Fruit fly (Drosophila melanogaster) whole organism, embryonic: ENCODE results near the gene Sumo.

ENCODE experiments used
- Atf6 ChIP-seq: fragments of 200-800 bp; sonication (Bioruptor generic); IDR thresholded peaks from 2 replicates; pipeline ENCODE4 v1.3.6; 2022; ENCODE audit warnings: missing biosample characterization, missing genetic modification characterization
- CG1024 ChIP-seq: fragments of 200-800 bp; sonication (Bioruptor generic); IDR thresholded peaks from 2 replicates; pipeline ENCODE4 v1.3.6; 2022; ENCODE audit warnings: missing biosample characterization, missing genetic modification characterization
- CG10462 ChIP-seq: fragments of 200-800 bp; sonication (Bioruptor generic); optimal IDR thresholded peaks from 2 replicates; lab custom pipeline; 2016; ENCODE audit warnings: missing biosample characterization, missing genetic modification characterization
- CG11398 ChIP-seq: fragments of 200-800 bp; sonication (Bioruptor generic); optimal IDR thresholded peaks from 2 replicates; lab custom pipeline; 2016; ENCODE audit warnings: missing biosample characterization, missing genetic modification characterization
- CG11456 ChIP-seq: fragments of 200-800 bp; sonication (Bioruptor generic); IDR thresholded peaks from 3 replicates; pipeline ENCODE4 v1.3.6; 2022; ENCODE audit warnings: missing biosample characterization, missing genetic modification characterization
- CG12104 ChIP-seq: fragments of 200-800 bp; sonication (Bioruptor generic); optimal IDR thresholded peaks from 3 replicates; lab custom pipeline; 2016; ENCODE audit warnings: missing biosample characterization, missing genetic modification characterization
- CG12744 ChIP-seq: fragments of 200-800 bp; sonication (Bioruptor generic); optimal IDR thresholded peaks from 2 replicates; lab custom pipeline; 2016; ENCODE audit warnings: missing biosample characterization, missing genetic modification characterization
- CG12769 ChIP-seq: fragments of 200-800 bp; sonication (Bioruptor generic); optimal IDR thresholded peaks from 2 replicates; lab custom pipeline; 2019; ENCODE audit warnings: missing biosample characterization, mild to moderate bottlenecking, missing genetic modification characterization, moderate library complexity
- CG13424 ChIP-seq: fragments of 200-800 bp; sonication (Bioruptor generic); optimal IDR thresholded peaks from 2 replicates; lab custom pipeline; 2019; ENCODE audit warnings: missing biosample characterization, mild to moderate bottlenecking, missing genetic modification characterization, moderate library complexity
- CG16815 ChIP-seq: fragments of 200-800 bp; sonication (Bioruptor generic); optimal IDR thresholded peaks from 3 replicates; lab custom pipeline; 2017; ENCODE audit warnings: missing biosample characterization, mild to moderate bottlenecking, missing genetic modification characterization
- CG17912 ChIP-seq: fragments of 200-800 bp; sonication (Bioruptor generic); optimal IDR thresholded peaks from 2 replicates; lab custom pipeline; 2018; ENCODE audit warnings: missing biosample characterization, mild to moderate bottlenecking, missing genetic modification characterization
- CG1792 ChIP-seq: fragments of 200-800 bp; sonication (Bioruptor generic); optimal IDR thresholded peaks from 2 replicates; lab custom pipeline; 2016; ENCODE audit warnings: missing biosample characterization, missing genetic modification characterization
- CG18599 ChIP-seq: fragments of 200-800 bp; sonication (Bioruptor generic); optimal IDR thresholded peaks from 3 replicates; lab custom pipeline; 2017; ENCODE audit warnings: missing biosample characterization, missing genetic modification characterization, mild to moderate bottlenecking, moderate library complexity, missing genetic modification reagents
- CG2875 ChIP-seq: fragments of 200-800 bp; sonication (Bioruptor generic); optimal IDR thresholded peaks from 2 replicates; lab custom pipeline; 2017; ENCODE audit warnings: missing biosample characterization, mild to moderate bottlenecking, missing genetic modification characterization, missing genetic modification reagents
- CG33557 ChIP-seq: fragments of 200-800 bp; sonication (Bioruptor generic); optimal IDR thresholded peaks from 2 replicates; lab custom pipeline; 2019; ENCODE audit warnings: missing biosample characterization, mild to moderate bottlenecking, missing genetic modification characterization, moderate library complexity
- CG3995 ChIP-seq: fragments of 200-800 bp; sonication (Bioruptor generic); optimal IDR thresholded peaks from 3 replicates; lab custom pipeline; 2016; ENCODE audit warnings: missing biosample characterization, missing genetic modification characterization
- CG5953 ChIP-seq: fragments of 200-800 bp; sonication (Bioruptor generic); IDR thresholded peaks from 2 replicates; pipeline ENCODE4 v1.3.6; 2022; ENCODE audit warnings: missing biosample characterization, missing genetic modification characterization
- CG8290 ChIP-seq, 3 experiments: fragments of 200-800 bp; sonication (Bioruptor generic); optimal IDR thresholded peaks; 2 replicates each; lab custom pipeline; 2016 to 2019; ENCODE audit warnings: missing biosample characterization in 3 of 3, missing genetic modification characterization in 3 of 3, mild to moderate bottlenecking in 2 of 3, moderate library complexity in 1 of 3
- CG8359 ChIP-seq: fragments of 200-800 bp; sonication (Bioruptor generic); optimal IDR thresholded peaks from 2 replicates; lab custom pipeline; 2017; ENCODE audit warnings: missing biosample characterization, mild to moderate bottlenecking, missing genetic modification characterization, borderline replicate concordance
- CG9437 ChIP-seq: fragments of 200-800 bp; sonication (Bioruptor generic); optimal IDR thresholded peaks from 2 replicates; lab custom pipeline; 2018; ENCODE audit warnings: missing biosample characterization, mild to moderate bottlenecking, missing genetic modification characterization
- CG9609 ChIP-seq: fragments of 200-800 bp; sonication (Bioruptor generic); optimal IDR thresholded peaks from 3 replicates; lab custom pipeline; 2016; ENCODE audit warnings: missing biosample characterization, missing genetic modification characterization
- CG9727 ChIP-seq: fragments of 200-800 bp; sonication (Bioruptor generic); optimal IDR thresholded peaks from 3 replicates; lab custom pipeline; 2017; ENCODE audit warnings: missing biosample characterization, mild to moderate bottlenecking, missing genetic modification characterization
- CG9932 ChIP-seq: fragments of 200-800 bp; sonication (Bioruptor generic); IDR thresholded peaks from 2 replicates; pipeline ENCODE4 v1.3.6; 2022; ENCODE audit warnings: missing biosample characterization, missing genetic modification characterization
- CkIIα-i1 ChIP-seq: fragments of 200-800 bp; sonication (Bioruptor generic); IDR thresholded peaks from 2 replicates; pipeline ENCODE4 v1.3.6; 2022; ENCODE audit warnings: missing biosample characterization, missing genetic modification characterization
- Doc2 ChIP-seq: fragments of 200-800 bp; sonication (Bioruptor generic); IDR thresholded peaks from 2 replicates; pipeline ENCODE4 v1.3.6; 2022; ENCODE audit warnings: missing biosample characterization, missing genetic modification characterization
- E2f1 ChIP-seq: fragments of 200-800 bp; sonication (Bioruptor generic); IDR thresholded peaks from 2 replicates; pipeline ENCODE4 v1.3.6; 2022; ENCODE audit warnings: missing biosample characterization, missing genetic modification characterization
- Elba2 ChIP-seq: fragments of 200-800 bp; sonication (Bioruptor generic); optimal IDR thresholded peaks from 3 replicates; lab custom pipeline; 2016; ENCODE audit warnings: missing biosample characterization, missing genetic modification characterization
- HmgD ChIP-seq: fragments of 200-800 bp; sonication (Bioruptor generic); optimal IDR thresholded peaks from 3 replicates; lab custom pipeline; 2016; ENCODE audit warnings: missing biosample characterization, missing genetic modification characterization
- Myb ChIP-seq: fragments of 200-800 bp; sonication (Bioruptor generic); optimal IDR thresholded peaks from 2 replicates; lab custom pipeline; 2016; ENCODE audit warnings: missing biosample characterization, missing genetic modification characterization
- Xrp1 ChIP-seq: fragments of 200-800 bp; sonication (Bioruptor generic); IDR thresholded peaks from 2 replicates; pipeline ENCODE4 v1.3.6; 2022; ENCODE audit warnings: missing biosample characterization, missing genetic modification characterization
- br ChIP-seq: fragments of >200 bp; optimal IDR thresholded peaks from 2 replicates; lab custom pipeline; 2017
- crol ChIP-seq: fragments of 200-800 bp; sonication (Bioruptor generic); IDR thresholded peaks from 2 replicates; pipeline ENCODE4 v1.3.6; 2022; ENCODE audit warnings: missing biosample characterization, missing genetic modification characterization
- crp ChIP-seq, 2 experiments: fragments of 200-800 bp; sonication (Bioruptor generic); optimal IDR thresholded peaks; 2 replicates in 1 of 2; 3 replicates in 1 of 2; lab custom pipeline; 2017; ENCODE audit warnings: missing biosample characterization in 2 of 2, missing genetic modification characterization in 2 of 2, mild to moderate bottlenecking in 1 of 2, moderate library complexity in 1 of 2
- exex ChIP-seq: fragments of 200-800 bp; sonication (Bioruptor generic); optimal IDR thresholded peaks from 4 replicates; lab custom pipeline; 2018; ENCODE audit warnings: missing biosample characterization, mild to moderate bottlenecking, missing genetic modification characterization, moderate library complexity
- fd102C ChIP-seq: fragments of 200-800 bp; sonication (Bioruptor generic); optimal IDR thresholded peaks from 2 replicates; lab custom pipeline; 2018; ENCODE audit warnings: missing biosample characterization, mild to moderate bottlenecking, missing genetic modification characterization, moderate library complexity
- gro ChIP-seq: fragments of 200-800 bp; sonication (Bioruptor generic); optimal IDR thresholded peaks from 2 replicates; lab custom pipeline; 2016; ENCODE audit warnings: missing biosample characterization, missing genetic modification characterization
- hth ChIP-seq: fragments of >200 bp; optimal IDR thresholded peaks from 2 replicates; lab custom pipeline; 2017; ENCODE audit warnings: inconsistent platforms
- lilli ChIP-seq: fragments of 200-800 bp; sonication (Bioruptor generic); optimal IDR thresholded peaks from 3 replicates; lab custom pipeline; 2016; ENCODE audit warnings: missing biosample characterization, missing genetic modification characterization
- maf-S ChIP-seq: fragments of 200-800 bp; sonication (Bioruptor generic); optimal IDR thresholded peaks from 2 replicates; lab custom pipeline; 2016; ENCODE audit warnings: missing biosample characterization, missing genetic modification characterization
- oc ChIP-seq: fragments of 200-800 bp; sonication (Bioruptor generic); optimal IDR thresholded peaks from 2 replicates; lab custom pipeline; 2018; ENCODE audit warnings: missing biosample characterization, mild to moderate bottlenecking, missing genetic modification characterization, moderate library complexity
- pan ChIP-seq, 4 experiments: fragments of >200 bp in 3 of 4; fragments of 200-800 bp in 1 of 4; sonication (Bioruptor generic) in 1 of 4; optimal IDR thresholded peaks in 3 of 4; IDR thresholded peaks in 1 of 4; 2 replicates each; pipeline versions ENCODE4 v1.3.6 to Lab custom; 2017 to 2022; ENCODE audit warnings: missing biosample characterization in 2 of 4, missing genetic modification characterization in 2 of 4, mixed read lengths in 1 of 4
- phol ChIP-seq: fragments of 200-800 bp; sonication (Bioruptor generic); optimal IDR thresholded peaks from 3 replicates; lab custom pipeline; 2018; ENCODE audit warnings: missing biosample characterization, mild to moderate bottlenecking, missing genetic modification characterization, moderate library complexity
- pita ChIP-seq: fragments of 200-800 bp; sonication (Bioruptor generic); optimal IDR thresholded peaks from 2 replicates; lab custom pipeline; 2017; ENCODE audit warnings: missing biosample characterization, mild to moderate bottlenecking, missing genetic modification characterization
- pnt ChIP-seq: fragments of 200-800 bp; sonication (Bioruptor generic); optimal IDR thresholded peaks from 3 replicates; lab custom pipeline; 2016; ENCODE audit warnings: missing biosample characterization, missing genetic modification characterization
- ranshi ChIP-seq: fragments of 200-800 bp; sonication (Bioruptor generic); IDR thresholded peaks from 2 replicates; pipeline ENCODE4 v1.3.6; 2022; ENCODE audit warnings: missing biosample characterization, missing genetic modification characterization
- so ChIP-seq: fragments of 200-800 bp; sonication (Bioruptor generic); IDR thresholded peaks from 3 replicates; pipeline ENCODE4 v1.3.6; 2022; ENCODE audit warnings: missing biosample characterization, missing genetic modification characterization
- sr ChIP-seq: fragments of 200-800 bp; sonication (Bioruptor generic); IDR thresholded peaks from 3 replicates; pipeline ENCODE4 v1.3.6; 2022; ENCODE audit warnings: missing biosample characterization, missing genetic modification characterization
- tio ChIP-seq: fragments of 200-800 bp; sonication (Bioruptor generic); optimal IDR thresholded peaks from 2 replicates; lab custom pipeline; 2017; ENCODE audit warnings: missing biosample characterization, missing genetic modification characterization, inconsistent platforms
- toy ChIP-seq: fragments of 200-800 bp; sonication (Bioruptor generic); IDR thresholded peaks from 2 replicates; pipeline ENCODE4 v1.3.6; 2022; ENCODE audit warnings: missing biosample characterization, missing genetic modification characterization
- tx ChIP-seq: fragments of 200-800 bp; sonication (Bioruptor generic); optimal IDR thresholded peaks from 2 replicates; lab custom pipeline; 2016; ENCODE audit warnings: missing biosample characterization, missing genetic modification characterization
- zfh1 ChIP-seq: fragments of 200-800 bp; sonication (Bioruptor generic); IDR thresholded peaks from 3 replicates; pipeline ENCODE4 v1.3.6; 2022; ENCODE audit warnings: missing biosample characterization, missing genetic modification characterization

The Sumo gene

DNA sequence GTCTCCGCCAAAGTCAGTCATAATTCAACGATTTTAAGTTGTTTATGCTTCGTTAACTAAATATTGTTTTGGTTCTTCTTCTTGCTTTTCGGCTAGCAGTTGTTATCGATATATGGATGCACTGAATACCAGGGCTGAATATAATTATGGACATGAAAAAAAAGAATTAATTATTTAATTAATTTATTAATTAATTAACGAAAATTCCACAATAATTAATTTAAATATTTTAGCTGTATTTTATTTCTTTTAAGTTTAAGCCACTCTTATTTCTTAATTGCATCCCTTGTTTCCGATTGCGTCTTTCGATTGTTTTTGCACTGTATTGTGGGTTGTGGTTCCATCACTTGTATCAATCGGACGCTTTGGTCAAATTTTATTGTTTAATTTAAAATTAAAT lies 17.3 kb downstream of the Sumo start, which contains the start of the genes Gas41 and SA1 (continued):
- TF ChIP-seq gro (GFP tag; lab: Kevin White, UChicago) (peak; percentile 41), lilli (GFP tag; lab: Kevin White, UChicago) (peak; percentile 89), CG10462 (GFP tag; lab: Kevin White, UChicago) (peak; percentile 66), exex (tag; lab: Kevin White, UChicago) (no peak), pita (no peak), CG3995 (GFP tag; lab: Kevin White, UChicago) (peak; percentile 32), crp (GFP tag; optimal IDR thresholded peaks at IDR 0.05; lab: Kevin White, UChicago) (peak in 1 of 2 experiments; percentile 3), CkIIα-i1 (no peak), CG12769 (tag; lab: Kevin White, UChicago) (no peak), CG13424 (peak; percentile 96), tx (GFP tag; lab: Kevin White, UChicago) (peak; percentile 46), phol (tag; lab: Kevin White, UChicago) (peak; percentile 94), zfh1 (GFP tag; lab: Robert Waterston, UW) (no peak), br (lab: Kevin White, UChicago) (no peak), CG8359 (GFP tag; lab: Kevin White, UChicago) (peak; percentile 18), CG33557 (GFP tag; lab: Kevin White, UChicago) (peak; percentile 94), CG17912 (GFP tag; lab: Kevin White, UChicago) (peak; percentile 26), CG1792 (GFP tag; lab: Kevin White, UChicago) (no peak), CG16815 (GFP tag; lab: Kevin White, UChicago) (peak; percentile 13), CG11398 (GFP tag; lab: Kevin White, UChicago) (no peak), ranshi (GFP tag; lab: Robert Waterston, UW) (no peak), CG9932 (GFP tag; lab: Robert Waterston, UW) (peak; percentile 95), CG12104 (no peak), Elba2 (no peak), oc (tag; lab: Kevin White, UChicago) (no peak), CG9609 (GFP tag; lab: Kevin White, UChicago) (peak; percentile 47), maf-S (no peak), tio (GFP tag; lab: Kevin White, UChicago) (no peak), CG1024 (GFP tag; lab: Robert Waterston, UW) (no peak), CG11456 (GFP tag; lab: Robert Waterston, UW) (no peak), toy (peak; percentile 76), CG9437 (peak; percentile 78), Xrp1 (GFP tag; lab: Robert Waterston, UW) (peak; percentile 94), fd102C (GFP tag; lab: Kevin White, UChicago) (peak; percentile 81), CG18599 (peak; percentile 91), hth (lab: Kevin White, UChicago) (no peak), Atf6 (GFP tag; lab: Robert Waterston, UW) (no peak), CG2875 (GFP tag; lab: Kevin White, UChicago) (peak; percentile 60), CG5953 (GFP tag; lab: Robert Waterston, UW) (no peak), CG8290 (GFP tag; optimal IDR thresholded peaks at IDR 0.05; lab: Kevin White, UChicago) (peak; percentile 80), CG8290 (tag; optimal IDR thresholded peaks at IDR 0.05; lab: Kevin White, UChicago) (no peak), Myb (GFP tag; lab: Kevin White, UChicago) (no peak), CG12744 (GFP tag; lab: Kevin White, UChicago) (peak; percentile 22), HmgD (GFP tag; lab: Kevin White, UChicago) (no peak), so (GFP tag; lab: Robert Waterston, UW) (no peak), sr (no peak), pnt (GFP tag; lab: Kevin White, UChicago) (peak; percentile 48), CG9727 (GFP tag; lab: Kevin White, UChicago) (peak; percentile 15), E2f1 (GFP tag; lab: Robert Waterston, UW) (peak; percentile 91), crol (no peak), Doc2 (GFP tag; lab: Robert Waterston, UW) (no peak), pan (optimal IDR thresholded peaks at IDR 0.05; lab: Kevin White, UChicago) (no peak), pan (GFP tag; optimal IDR thresholded peaks at IDR 0.05 in 1 of 2, IDR thresholded peaks at IDR 0.05 in 1 of 2) (peak in 1 of 2 experiments; percentile 92)
